Worm (Caenorhabditis elegans) whole organism, late embryonic: ENCODE results near the gene srh-257.

Source experiments
- C38D4.7 ChIP-seq: fragments of 200-800 bp; sonication (Bioruptor generic); optimal IDR thresholded peaks from 2 replicates; lab custom pipeline; 2018; ENCODE audit warnings: mild to moderate bottlenecking, missing genetic modification characterization, moderate library complexity, missing compliant biosample characterization
- T23F11.4 ChIP-seq: fragments of 200-800 bp; sonication (Bioruptor generic); optimal IDR thresholded peaks from 2 replicates; lab custom pipeline; 2018; ENCODE audit warnings: mild to moderate bottlenecking, missing genetic modification characterization, missing compliant biosample characterization
- Y22D7AL.16 ChIP-seq: sonication (generic microtip); optimal IDR thresholded peaks from 2 replicates; lab custom pipeline; 2016; ENCODE audit warnings: missing genetic modification characterization, missing compliant biosample characterization
- ahr-1 ChIP-seq: sonication (generic microtip); optimal IDR thresholded peaks from 2 replicates; lab custom pipeline; 2016; ENCODE audit warnings: missing genetic modification characterization, missing compliant biosample characterization
- ama-1 ChIP-seq: fragments of 150-350 bp; optimal IDR thresholded peaks from 2 replicates; lab custom pipeline; 2014
- ceh-18 ChIP-seq: sonication (generic microtip); optimal IDR thresholded peaks from 2 replicates; lab custom pipeline; 2016; ENCODE audit warnings: missing genetic modification characterization, missing compliant biosample characterization
- ceh-19 ChIP-seq: fragments of 200-800 bp; sonication (Bioruptor generic); optimal IDR thresholded peaks from 2 replicates; lab custom pipeline; 2018; ENCODE audit warnings: mild to moderate bottlenecking, missing genetic modification characterization, missing compliant biosample characterization
- ceh-30 ChIP-seq: fragments of 150-350 bp; optimal IDR thresholded peaks from 2 replicates; lab custom pipeline; 2014; ENCODE audit warnings: missing biosample characterization, missing genetic modification characterization
- ceh-31 ChIP-seq: sonication (generic microtip); optimal IDR thresholded peaks from 2 replicates; lab custom pipeline; 2016; ENCODE audit warnings: missing genetic modification characterization, missing compliant biosample characterization
- ceh-45 ChIP-seq: fragments of 200-800 bp; sonication (Bioruptor generic); IDR thresholded peaks from 2 replicates; pipeline ENCODE4 v1.3.6; 2022; ENCODE audit warnings: missing genetic modification reagents, missing genetic modification characterization, missing compliant biosample characterization
- ceh-48 ChIP-seq: sonication (generic microtip); optimal IDR thresholded peaks from 2 replicates; lab custom pipeline; 2016; ENCODE audit warnings: missing genetic modification characterization, inconsistent platforms, missing compliant biosample characterization
- ceh-9 ChIP-seq: sonication (generic microtip); optimal IDR thresholded peaks from 2 replicates; lab custom pipeline; 2016; ENCODE audit warnings: mild to moderate bottlenecking, missing genetic modification characterization, inconsistent platforms, missing compliant biosample characterization
- dmd-4 ChIP-seq: sonication (generic microtip); optimal IDR thresholded peaks from 2 replicates; lab custom pipeline; 2016; ENCODE audit warnings: borderline replicate concordance, missing genetic modification characterization, missing compliant biosample characterization
- elt-2 ChIP-seq: sonication (generic microtip); optimal IDR thresholded peaks from 2 replicates; lab custom pipeline; 2016; ENCODE audit warnings: missing genetic modification reagents, missing genetic modification characterization, missing compliant biosample characterization
- elt-4 ChIP-seq: sonication (generic microtip); optimal IDR thresholded peaks from 2 replicates; lab custom pipeline; 2016; ENCODE audit warnings: missing genetic modification characterization, missing compliant biosample characterization
- ets-4 ChIP-seq: sonication (generic microtip); optimal IDR thresholded peaks from 2 replicates; lab custom pipeline; 2016; ENCODE audit warnings: missing genetic modification characterization, missing compliant biosample characterization
- hlh-6 ChIP-seq: sonication (generic microtip); optimal IDR thresholded peaks from 2 replicates; lab custom pipeline; 2016; ENCODE audit warnings: missing genotype, missing genetic modification characterization, missing compliant biosample characterization
- lim-6 ChIP-seq: sonication (generic microtip); optimal IDR thresholded peaks from 2 replicates; lab custom pipeline; 2016; ENCODE audit warnings: missing genetic modification characterization, missing compliant biosample characterization
- mec-3 ChIP-seq: sonication (generic microtip); optimal IDR thresholded peaks from 2 replicates; lab custom pipeline; 2016; ENCODE audit warnings: borderline replicate concordance, missing genetic modification characterization, missing compliant biosample characterization
- nhr-11 ChIP-seq: fragments of 150-350 bp; optimal IDR thresholded peaks from 2 replicates; lab custom pipeline; 2014; ENCODE audit warnings: missing biosample characterization, missing genetic modification characterization
- nhr-232 ChIP-seq: sonication (generic microtip); optimal IDR thresholded peaks from 2 replicates; lab custom pipeline; 2016; ENCODE audit warnings: missing genetic modification characterization, missing compliant biosample characterization
- npax-4 ChIP-seq: sonication (generic microtip); optimal IDR thresholded peaks from 2 replicates; lab custom pipeline; 2016; ENCODE audit warnings: missing genetic modification characterization, missing compliant biosample characterization
- odd-2 ChIP-seq: sonication (generic microtip); optimal IDR thresholded peaks from 2 replicates; lab custom pipeline; 2017; ENCODE audit warnings: antibody characterized with exemption, mild to moderate bottlenecking, missing genetic modification characterization, missing compliant biosample characterization
- pag-3 ChIP-seq: sonication (generic microtip); optimal IDR thresholded peaks from 2 replicates; lab custom pipeline; 2016; ENCODE audit warnings: missing compliant biosample characterization, missing genetic modification characterization, borderline replicate concordance
- pat-9 ChIP-seq: fragments of 200-800 bp; sonication (Bioruptor generic); optimal IDR thresholded peaks from 2 replicates; lab custom pipeline; 2018; ENCODE audit warnings: mild to moderate bottlenecking, missing genetic modification characterization, moderate library complexity, missing compliant biosample characterization
- pqm-1 ChIP-seq: sonication (generic microtip); optimal IDR thresholded peaks from 2 replicates; lab custom pipeline; 2016; ENCODE audit warnings: missing genetic modification characterization, missing compliant biosample characterization
- pros-1 ChIP-seq: fragments of 150-350 bp; optimal IDR thresholded peaks from 2 replicates; lab custom pipeline; 2014; ENCODE audit warnings: missing biosample characterization, missing genetic modification reagents, missing genetic modification characterization
- rnt-1 ChIP-seq: sonication (generic microtip); optimal IDR thresholded peaks from 2 replicates; lab custom pipeline; 2016; ENCODE audit warnings: missing genetic modification characterization, missing compliant biosample characterization
- sdc-2 ChIP-seq: sonication (generic microtip); optimal IDR thresholded peaks from 2 replicates; lab custom pipeline; 2016; ENCODE audit warnings: missing genotype, missing genetic modification characterization, missing compliant biosample characterization
- sox-2 ChIP-seq: fragments of 200-800 bp; sonication (Bioruptor generic); IDR thresholded peaks from 2 replicates; pipeline ENCODE4 v1.3.6; 2022; ENCODE audit warnings: missing genetic modification reagents, missing genetic modification characterization, missing compliant biosample characterization
- syd-9 ChIP-seq: sonication (generic microtip); optimal IDR thresholded peaks from 2 replicates; lab custom pipeline; 2016; ENCODE audit warnings: mild to moderate bottlenecking, missing genetic modification characterization, moderate library complexity, missing compliant biosample characterization
- tbx-7 ChIP-seq: sonication (generic microtip); optimal IDR thresholded peaks from 2 replicates; lab custom pipeline; 2016; ENCODE audit warnings: missing genotype, missing genetic modification characterization, missing compliant biosample characterization
- ttx-3 ChIP-seq: sonication (generic microtip); optimal IDR thresholded peaks from 2 replicates; lab custom pipeline; 2016; ENCODE audit warnings: missing genetic modification reagents, missing genetic modification characterization, missing compliant biosample characterization
- unc-3 ChIP-seq, 2 experiments: fragments of 200-800 bp in 1 of 2; sonication (Bioruptor generic) in 1 of 2; sonication (generic microtip) in 1 of 2; conservative IDR thresholded peaks in 1 of 2; optimal IDR thresholded peaks in 1 of 2; 2 replicates each; pipeline versions ENCODE4 v1.3.6 to Lab custom; 2016 to 2022; ENCODE audit warnings: missing compliant biosample characterization in 2 of 2, missing genetic modification characterization in 2 of 2, missing genetic modification reagents in 1 of 2

srh-257 gene

ce11 chrV:15394906-15395305 is 12.1 kb upstream of the srh-257 start, which contains the start of gene T06E6.1:
Gene T06E6.1 (minus strand): TSS chrV:15394961.
- no peak for TF ChIP-seq npax-4
- TF ChIP-seq pat-9 (tag; lab: Kevin White, UChicago), result no peak
- TF ChIP-seq hlh-6, result no peak
- no peak for TF ChIP-seq ceh-18 (tag; lab: Kevin White, UChicago)
- no peak for TF ChIP-seq pag-3 (tag; lab: Kevin White, UChicago)
- no peak for TF ChIP-seq sox-2 (GFP tag; lab: Robert Waterston, UW)
- no peak for TF ChIP-seq pqm-1 (tag; lab: Kevin White, UChicago)
- no peak for TF ChIP-seq ceh-9
- TF ChIP-seq elt-2 (tag; lab: Kevin White, UChicago), result no peak
- no peak for TF ChIP-seq ets-4 (tag; lab: Kevin White, UChicago)
- TF ChIP-seq rnt-1 (tag; lab: Kevin White, UChicago), result no peak
- TF ChIP-seq ceh-19 (GFP tag; lab: Kevin White, UChicago), result no peak
- TF ChIP-seq tbx-7 (tag; lab: Kevin White, UChicago), result no peak
- TF ChIP-seq nhr-11 (tag; lab: Kevin White, UChicago), result no peak
- no peak for TF ChIP-seq syd-9 (tag; lab: Kevin White, UChicago)
- no peak for TF ChIP-seq unc-3 (GFP tag; conservative IDR thresholded peaks at IDR 0.05; lab: Robert Waterston, UW)
- no peak for TF ChIP-seq unc-3 (tag; optimal IDR thresholded peaks at IDR 0.05; lab: Kevin White, UChicago)

ce11 chrV:15395347-15395746 is 11.7 kb upstream of the srh-257 start, which contains the start of gene cyb-3:
Gene cyb-3 (plus strand): TSS chrV:15395696.
- TF ChIP-seq dmd-4 (tag; lab: Kevin White, UChicago) (no peak), ahr-1 (tag; lab: Kevin White, UChicago) (no peak)

ce11 chrV:15397139-15397538 is 9.9 kb upstream of the srh-257 start:
- TF ChIP-seq pros-1 (tag; lab: Kevin White, UChicago), result no peak
- no peak for TF ChIP-seq ceh-48 (tag; lab: Kevin White, UChicago)
- TF ChIP-seq ama-1 (lab: Kevin White, UChicago), result no peak
- TF ChIP-seq sox-2 (GFP tag; lab: Robert Waterston, UW), result no peak
- TF ChIP-seq ahr-1 (tag; lab: Kevin White, UChicago), result no peak
- TF ChIP-seq lim-6 (tag; lab: Kevin White, UChicago), result no peak
- TF ChIP-seq nhr-232, result no peak

ce11 chrV:15398728-15399127 is 8.3 kb upstream of the srh-257 start, which contains the start of gene fbxa-199:
Gene fbxa-199 (minus strand): TSS chrV:15398828.
- TF ChIP-seq elt-4 (tag; lab: Kevin White, UChicago) (no peak), ahr-1 (tag; lab: Kevin White, UChicago) (no peak), C38D4.7 (no peak), odd-2 (tag; lab: Kevin White, UChicago) (no peak), T23F11.4 (no peak), Y22D7AL.16 (no peak), ceh-45 (GFP tag; lab: Robert Waterston, UW) (no peak), ttx-3 (tag; lab: Kevin White, UChicago) (no peak), dmd-4 (tag; lab: Kevin White, UChicago) (no peak), sox-2 (GFP tag; lab: Robert Waterston, UW) (no peak), ceh-30 (tag; lab: Kevin White, UChicago) (no peak), sdc-2 (no peak), ceh-31 (no peak), syd-9 (tag; lab: Kevin White, UChicago) (no peak), mec-3 (tag; lab: Kevin White, UChicago) (no peak), lim-6 (tag; lab: Kevin White, UChicago) (no peak), pag-3 (tag; lab: Kevin White, UChicago) (no peak)
